Fruit fly (Drosophila melanogaster) whole organism, pupa: Measurements from ENCODE around the gene CG8176.

Experiments used
- CG12605 ChIP-seq: fragments of 200-800 bp; sonication (Bioruptor generic); IDR thresholded peaks from 2 replicates; pipeline ENCODE4 v1.3.6; 2022; ENCODE audit warnings: missing biosample characterization, missing genetic modification characterization
- CG13204 ChIP-seq: fragments of 200-800 bp; sonication (Bioruptor generic); optimal IDR thresholded peaks from 2 replicates; lab custom pipeline; 2018; ENCODE audit warnings: missing biosample characterization, mild to moderate bottlenecking, missing genetic modification characterization, moderate library complexity
- CG14655 ChIP-seq: fragments of 200-800 bp; sonication (Bioruptor generic); optimal IDR thresholded peaks from 3 replicates; lab custom pipeline; 2017; ENCODE audit warnings: mild to moderate bottlenecking, missing biosample characterization, missing genetic modification reagents, missing genetic modification characterization
- CG15710 ChIP-seq: fragments of 200-800 bp; sonication (Bioruptor generic); optimal IDR thresholded peaks from 2 replicates; lab custom pipeline; 2018; ENCODE audit warnings: missing biosample characterization, mild to moderate bottlenecking, missing genetic modification characterization, moderate library complexity
- CG32121 ChIP-seq: fragments of 200-800 bp; sonication (Bioruptor generic); IDR thresholded peaks from 2 replicates; pipeline ENCODE4 v1.3.6; 2022; ENCODE audit warnings: missing biosample characterization, missing genetic modification characterization
- CG34367 ChIP-seq: fragments of 200-800 bp; sonication (Bioruptor generic); optimal IDR thresholded peaks from 2 replicates; lab custom pipeline; 2018; ENCODE audit warnings: missing biosample characterization, mild to moderate bottlenecking, missing genetic modification characterization
- CG8159 ChIP-seq: fragments of 200-800 bp; sonication (Bioruptor generic); optimal IDR thresholded peaks from 3 replicates; lab custom pipeline; 2018; ENCODE audit warnings: missing biosample characterization, mild to moderate bottlenecking, missing genetic modification characterization, moderate library complexity
- EcR ChIP-seq: fragments of 200-800 bp; sonication (Bioruptor generic); optimal IDR thresholded peaks from 3 replicates; lab custom pipeline; 2019; ENCODE audit warnings: missing biosample characterization, missing genetic modification characterization, mild to moderate bottlenecking, moderate library complexity, missing genetic modification reagents
- Ets98B ChIP-seq: fragments of 200-800 bp; sonication (Bioruptor generic); IDR thresholded peaks from 2 replicates; pipeline ENCODE4 v1.3.6; 2022; ENCODE audit warnings: missing biosample characterization, missing genetic modification characterization
- Pif1A ChIP-seq: fragments of 200-800 bp; sonication (Bioruptor generic); optimal IDR thresholded peaks from 3 replicates; lab custom pipeline; 2016; ENCODE audit warnings: missing biosample characterization, missing genetic modification characterization

DNA sequence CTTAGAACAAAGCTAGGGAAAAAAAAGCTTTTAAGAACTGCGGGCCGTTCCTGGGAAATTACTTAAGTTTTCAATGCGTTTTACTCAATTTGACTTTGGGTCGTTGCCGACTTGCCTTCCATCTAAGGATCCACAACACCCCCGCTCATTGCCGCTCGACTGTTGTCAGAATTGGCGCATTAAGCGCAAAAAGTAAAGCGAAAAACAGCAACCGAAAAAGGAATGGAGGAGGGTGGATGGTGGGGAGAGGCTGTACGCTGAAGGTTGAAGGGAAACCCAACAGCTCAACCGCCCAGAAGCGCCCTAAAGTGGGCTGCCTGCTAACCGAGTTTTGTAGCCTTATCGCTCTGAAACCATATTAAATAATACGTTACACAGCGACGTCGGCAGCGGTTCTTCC lies 28.2 kb upstream of the CG8176 start:
- TF ChIP-seq CG8159 (tag; lab: Kevin White, UChicago): no peak
- TF ChIP-seq CG32121 (GFP tag; lab: Robert Waterston, UW): no peak
- no peak for TF ChIP-seq Pif1A (GFP tag; lab: Kevin White, UChicago)
- TF ChIP-seq EcR: no peak
- no peak for TF ChIP-seq CG13204 (GFP tag; lab: Kevin White, UChicago)
- TF ChIP-seq CG14655: no peak
- no peak for TF ChIP-seq Ets98B
- TF ChIP-seq CG34367 (tag; lab: Kevin White, UChicago): no peak
- TF ChIP-seq CG12605 (GFP tag; lab: Robert Waterston, UW): no peak
- TF ChIP-seq CG15710 (tag; lab: Kevin White, UChicago): no peak
